Fruit fly (Drosophila melanogaster): ENCODE results near the gene Cpr64Ac.

Cpr64Ac gene

dm6 chr3L:4230357-4230901, 17.7 kb upstream of the Cpr64Ac start:
- TF ChIP-seq HHEX (GFP tag; optimal IDR thresholded peaks at IDR 0.05), result peak; percentile 86
- TF ChIP-seq lbe (GFP tag; optimal IDR thresholded peaks at IDR 0.05), result no peak
- peak; percentile 83 for TF ChIP-seq p53 (GFP tag; optimal IDR thresholded peaks at IDR 0.05)
- TF ChIP-seq NC2α (GFP tag; optimal IDR thresholded peaks at IDR 0.05), result peak; percentile 93
- TF ChIP-seq chm (GFP tag; IDR thresholded peaks at IDR 0.05), result peak; percentile 81
- TF ChIP-seq Atf6 (GFP tag; IDR thresholded peaks at IDR 0.05), result peak; percentile 55; the same call in 1 of the 2 replicates
- TF ChIP-seq ap (GFP tag; IDR thresholded peaks at IDR 0.05), result peak; percentile 89
- peak; percentile 83 for TF ChIP-seq CG10366 (GFP tag; IDR thresholded peaks at IDR 0.05)
- peak; percentile 69 for TF ChIP-seq cg (GFP tag; optimal IDR thresholded peaks at IDR 0.05)
- peak; percentile 81; the same call in 2 of the 3 replicates for TF ChIP-seq CG34422 (GFP tag; IDR thresholded peaks at IDR 0.05)
- peak; percentile 71 for TF ChIP-seq tup (GFP tag; optimal IDR thresholded peaks at IDR 0.05)
- TF ChIP-seq caup (GFP tag; optimal IDR thresholded peaks at IDR 0.05; ENCODE audit: severe bottlenecking), result peak; percentile 66
- peak; percentile 91 for TF ChIP-seq salm (tag; optimal IDR thresholded peaks at IDR 0.05)
- 0 out of 3 replicates have a peak, but pooled peaks have one; percentile 27 for TF ChIP-seq z (GFP tag; IDR thresholded peaks at IDR 0.05)
- peak; percentile 86; the same call in 2 of the 3 replicates for TF ChIP-seq CG3726 (GFP tag; IDR thresholded peaks at IDR 0.05)
- TF ChIP-seq CG13123 (GFP tag; optimal IDR thresholded peaks at IDR 0.05), result peak; percentile 83
- no peak for TF ChIP-seq CG2129 (GFP tag; IDR thresholded peaks at IDR 0.05; ENCODE audit: partially characterized antibody)
- TF ChIP-seq hbn (GFP tag; IDR thresholded peaks at IDR 0.05; ENCODE audit: partially characterized antibody), result no peak
- TF ChIP-seq Doc2 (GFP tag; IDR thresholded peaks at IDR 0.05), result no peak
- TF ChIP-seq CG18476 (GFP tag; optimal IDR thresholded peaks at IDR 0.05), result peak; percentile 90
- TF ChIP-seq Lhr (GFP tag; optimal IDR thresholded peaks at IDR 0.05), result peak; percentile 89
- TF ChIP-seq nerfin-1 (tag; optimal IDR thresholded peaks at IDR 0.05), result peak; percentile 93
- no peak for TF ChIP-seq Dfd (GFP tag; optimal IDR thresholded peaks at IDR 0.05)
- peak; percentile 68 for TF ChIP-seq fu2 (GFP tag; optimal IDR thresholded peaks at IDR 0.05)
- peak; percentile 79 for TF ChIP-seq CG12769 (tag; optimal IDR thresholded peaks at IDR 0.05)
- TF ChIP-seq CG8478 (optimal IDR thresholded peaks at IDR 0.05), result peak; percentile 17
- TF ChIP-seq chif (GFP tag; optimal IDR thresholded peaks at IDR 0.05), result peak; percentile 93 to 98
- peak; percentile 82 for TF ChIP-seq maf-S (GFP tag; optimal IDR thresholded peaks at IDR 0.05)
- peak; percentile 96 for TF ChIP-seq ac (GFP tag; optimal IDR thresholded peaks at IDR 0.05)
- no peak for TF ChIP-seq Dref (GFP tag; IDR thresholded peaks at IDR 0.05)
- peak; percentile 87 for TF ChIP-seq CG4707 (GFP tag; optimal IDR thresholded peaks at IDR 0.05)
- peak; percentile 73 for TF ChIP-seq CG2116 (GFP tag; optimal IDR thresholded peaks at IDR 0.05)
- TF ChIP-seq sim (GFP tag; IDR thresholded peaks at IDR 0.05), result peak; percentile 86
- TF ChIP-seq CG11695 (GFP tag; IDR thresholded peaks at IDR 0.05), result peak; percentile 86
- peak; percentile 96 for TF ChIP-seq CG1529 (GFP tag; optimal IDR thresholded peaks at IDR 0.05)
- TF ChIP-seq Fer3 (tag; optimal IDR thresholded peaks at IDR 0.05), result peak; percentile 80
- TF ChIP-seq CG10979 (tag; optimal IDR thresholded peaks at IDR 0.05), result peak; percentile 98
- TF ChIP-seq CG12942 (GFP tag; optimal IDR thresholded peaks at IDR 0.05), result peak; percentile 91
- TF ChIP-seq gsb-n (tag; optimal IDR thresholded peaks at IDR 0.05), result peak; percentile 96
- TF ChIP-seq CG10565 (GFP tag; optimal IDR thresholded peaks at IDR 0.05), result peak; percentile 66
- no peak for TF ChIP-seq toy (GFP tag; IDR thresholded peaks at IDR 0.05)
- TF ChIP-seq eyg (GFP tag; optimal IDR thresholded peaks at IDR 0.05), result peak; percentile 76
- TF ChIP-seq aop (GFP tag; IDR thresholded peaks at IDR 0.05), result peak; percentile 73; the same call in 1 of the 2 replicates
- TF ChIP-seq lab (GFP tag; optimal IDR thresholded peaks at IDR 0.05), result peak; percentile 85
- peak; percentile 76 for TF ChIP-seq CG13296 (GFP tag; optimal IDR thresholded peaks at IDR 0.05)
- TF ChIP-seq CG18262 (tag; optimal IDR thresholded peaks at IDR 0.05), result peak; percentile 98
- TF ChIP-seq CG14441 (GFP tag; IDR thresholded peaks at IDR 0.05), result peak; percentile 83
- peak; percentile 83 for TF ChIP-seq Max (GFP tag; optimal IDR thresholded peaks at IDR 0.05)
- no peak for TF ChIP-seq D (optimal IDR thresholded peaks at IDR 0.05)
- TF ChIP-seq D (GFP tag; optimal IDR thresholded peaks at IDR 0.05), result peak; percentile 98
- peak; percentile 46 for TF ChIP-seq Ravus (GFP tag; IDR thresholded peaks at IDR 0.05)

All from whole organism, embryonic.